Fruit fly (Drosophila melanogaster) Kc167 (cell line): ENCODE data around the gene r-cup.

Source experiments
- Myc ChIP-seq: fragments of >200 bp; optimal IDR thresholded peaks from 2 replicates; lab custom pipeline; 2017; ENCODE audit warnings: missing external identifiers
- Sin3A ChIP-seq: fragments of >200 bp; optimal IDR thresholded peaks from 2 replicates; lab custom pipeline; 2018; ENCODE audit warnings: missing external identifiers
- h ChIP-seq: fragments of >200 bp; optimal IDR thresholded peaks from 3 replicates; lab custom pipeline; 2018; ENCODE audit warnings: missing external identifiers
- insv ChIP-seq: fragments of >200 bp; optimal IDR thresholded peaks from 3 replicates; lab custom pipeline; 2018; ENCODE audit warnings: missing external identifiers
- psq ChIP-seq: fragments of >200 bp; optimal IDR thresholded peaks from 2 replicates; lab custom pipeline; 2017; ENCODE audit warnings: missing external identifiers
- ttk ChIP-seq: sonication (Bioruptor generic); optimal IDR thresholded peaks from 2 replicates; lab custom pipeline; 2017; ENCODE audit warnings: missing external identifiers

DNA sequence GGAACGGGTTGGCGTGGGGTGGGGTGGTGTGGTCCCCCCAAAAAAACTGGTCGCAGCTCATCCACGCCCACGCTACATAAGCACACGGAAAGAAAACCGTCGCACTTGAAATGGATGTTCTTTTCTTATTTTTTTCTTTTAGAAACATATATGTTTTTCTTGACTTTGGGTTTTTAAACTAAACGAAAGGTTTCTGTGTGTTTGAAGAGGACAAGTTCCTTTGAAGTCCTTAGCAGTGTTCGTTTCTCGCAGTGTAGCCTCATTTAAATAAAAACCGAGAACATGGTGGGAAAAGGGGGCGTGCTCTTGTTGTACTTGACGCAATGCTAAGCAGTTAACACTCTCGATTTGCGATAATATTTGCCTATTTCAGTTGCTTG lies 48.6 kb upstream of the r-cup start:
- TF ChIP-seq Sin3A (lab: Kevin White, UChicago) (no peak), insv (no peak), psq (no peak), Myc (lab: Kevin White, UChicago) (no peak), ttk (no peak), h (no peak)
